Fruit fly (Drosophila melanogaster): ENCODE data around the gene CG14042.
A peak's percentile ranks its signal among the peaks of the same experiment; 100 is the strongest.

Gene CG14042

dm6 chr2L:5080225-5080867 is 42.8 kb downstream of the CG14042 start:
- peak; percentile 95 for TF ChIP-seq CG14655 (GFP tag; optimal IDR thresholded peaks at IDR 0.05)
- TF ChIP-seq rn (GFP tag; IDR thresholded peaks at IDR 0.05) = no peak; the same call in none of the 2 replicates
- TF ChIP-seq CG34367 (tag; optimal IDR thresholded peaks at IDR 0.05) = peak; percentile 80
- TF ChIP-seq Pif1B (GFP tag; optimal IDR thresholded peaks at IDR 0.05) = peak; percentile 73
- peak; percentile 67 for TF ChIP-seq Pif1A (GFP tag; optimal IDR thresholded peaks at IDR 0.05)
- peak; percentile 70; the same call in 1 of the 3 replicates for TF ChIP-seq CG4496 (GFP tag; IDR thresholded peaks at IDR 0.05)
- peak; percentile 90 for TF ChIP-seq CG32121 (GFP tag; IDR thresholded peaks at IDR 0.05)
- TF ChIP-seq D1 (tag; optimal IDR thresholded peaks at IDR 0.05) = peak; percentile 85
- TF ChIP-seq Ets98B (GFP tag; IDR thresholded peaks at IDR 0.05) = peak; percentile 66
- TF ChIP-seq gl (tag; optimal IDR thresholded peaks at IDR 0.05) = peak; percentile 37
- TF ChIP-seq CG13204 (GFP tag; optimal IDR thresholded peaks at IDR 0.05) = peak; percentile 48
- peak; percentile 87 for TF ChIP-seq CG15710 (tag; optimal IDR thresholded peaks at IDR 0.05)
- TF ChIP-seq CG9948 (tag; optimal IDR thresholded peaks at IDR 0.05) = peak; percentile 87
- no peak for TF ChIP-seq CG10348 (GFP tag; IDR thresholded peaks at IDR 0.05)
- TF ChIP-seq fd96Ca (GFP tag; IDR thresholded peaks at IDR 0.05) = peak; percentile 70; the same call in 2 of the 3 replicates
- peak; percentile 62 for TF ChIP-seq EcR (GFP tag; optimal IDR thresholded peaks at IDR 0.05)
- peak; percentile 76; the same call in 1 of the 2 replicates for TF ChIP-seq CG12605 (GFP tag; IDR thresholded peaks at IDR 0.05)
- TF ChIP-seq CG17806 (tag; optimal IDR thresholded peaks at IDR 0.05) = peak; percentile 85
- TF ChIP-seq CG8301 (tag; optimal IDR thresholded peaks at IDR 0.05) = peak; percentile 92
- peak; percentile 93 for TF ChIP-seq CG8159 (tag; optimal IDR thresholded peaks at IDR 0.05)
- no peak for TF ChIP-seq Snoo (tag; optimal IDR thresholded peaks at IDR 0.05)

dm6 chr2L:5084586-5085257 is 47.2 kb downstream of the CG14042 start:
- TF ChIP-seq EcR (GFP tag; optimal IDR thresholded peaks at IDR 0.05) (peak; percentile 5), CG32121 (GFP tag; IDR thresholded peaks at IDR 0.05) (peak; percentile 14; the same call in 1 of the 2 replicates), CG8159 (tag; optimal IDR thresholded peaks at IDR 0.05) (no peak), Pif1A (GFP tag; optimal IDR thresholded peaks at IDR 0.05) (peak; percentile 5)

dm6 chr2L:5085561-5085960 is 48.1 kb downstream of the CG14042 start:
- TF ChIP-seq CG8159 (tag; optimal IDR thresholded peaks at IDR 0.05) = no peak
- no peak for TF ChIP-seq fd96Ca (GFP tag; IDR thresholded peaks at IDR 0.05)
- peak; percentile 24 for TF ChIP-seq CG8301 (tag; optimal IDR thresholded peaks at IDR 0.05)
- 0 out of 2 replicates have a peak, but pooled peaks have one; percentile 29 for TF ChIP-seq CG32121 (GFP tag; IDR thresholded peaks at IDR 0.05)
- peak; percentile 53 for TF ChIP-seq Pif1A (GFP tag; optimal IDR thresholded peaks at IDR 0.05)
- TF ChIP-seq CG9948 (tag; optimal IDR thresholded peaks at IDR 0.05) = peak; percentile 20
- no peak for TF ChIP-seq CG12605 (GFP tag; IDR thresholded peaks at IDR 0.05)
- peak; percentile 31; the same call in 1 of the 2 replicates for TF ChIP-seq Ets98B (GFP tag; IDR thresholded peaks at IDR 0.05)
- no peak for TF ChIP-seq CG10348 (GFP tag; IDR thresholded peaks at IDR 0.05)
- TF ChIP-seq Pif1B (GFP tag; optimal IDR thresholded peaks at IDR 0.05) = peak; percentile 1
- TF ChIP-seq CG14655 (GFP tag; optimal IDR thresholded peaks at IDR 0.05) = peak; percentile 1
- TF ChIP-seq EcR (GFP tag; optimal IDR thresholded peaks at IDR 0.05) = no peak
- TF ChIP-seq Snoo (tag; optimal IDR thresholded peaks at IDR 0.05) = peak; percentile 36
- TF ChIP-seq CG17806 (tag; optimal IDR thresholded peaks at IDR 0.05) = peak; percentile 20
- peak; percentile 22 for TF ChIP-seq CG15710 (tag; optimal IDR thresholded peaks at IDR 0.05)

- TF ChIP-seq CG8159 (tag; optimal IDR thresholded peaks at IDR 0.05) = peak; percentile 87
- TF ChIP-seq rn (GFP tag; IDR thresholded peaks at IDR 0.05) = no peak
- TF ChIP-seq Snoo (tag; optimal IDR thresholded peaks at IDR 0.05) = peak; percentile 84
- TF ChIP-seq CG9948 (tag; optimal IDR thresholded peaks at IDR 0.05) = peak; percentile 83
- TF ChIP-seq CG12605 (GFP tag; IDR thresholded peaks at IDR 0.05) = peak; percentile 71
- TF ChIP-seq CG32121 (GFP tag; IDR thresholded peaks at IDR 0.05) = peak; percentile 62
- peak; percentile 78 for TF ChIP-seq CG34367 (tag; optimal IDR thresholded peaks at IDR 0.05)
- TF ChIP-seq CG8301 (tag; optimal IDR thresholded peaks at IDR 0.05) = peak; percentile 83
- peak; percentile 81 for TF ChIP-seq CG17806 (tag; optimal IDR thresholded peaks at IDR 0.05)
- TF ChIP-seq gl (tag; optimal IDR thresholded peaks at IDR 0.05) = peak; percentile 72
- peak; percentile 86 for TF ChIP-seq CG14655 (GFP tag; optimal IDR thresholded peaks at IDR 0.05)
- TF ChIP-seq fd96Ca (GFP tag; IDR thresholded peaks at IDR 0.05) = peak; percentile 69; the same call in 2 of the 3 replicates
- TF ChIP-seq Ets98B (GFP tag; IDR thresholded peaks at IDR 0.05) = peak; percentile 55
- peak; percentile 85 for TF ChIP-seq CG15710 (tag; optimal IDR thresholded peaks at IDR 0.05)
- peak; percentile 76 for TF ChIP-seq D1 (tag; optimal IDR thresholded peaks at IDR 0.05)
- TF ChIP-seq CG10348 (GFP tag; IDR thresholded peaks at IDR 0.05) = no peak
- TF ChIP-seq EcR (GFP tag; optimal IDR thresholded peaks at IDR 0.05) = peak; percentile 13
- peak; percentile 90 for TF ChIP-seq Pif1A (GFP tag; optimal IDR thresholded peaks at IDR 0.05)
- TF ChIP-seq CG4496 (GFP tag; IDR thresholded peaks at IDR 0.05) = peak; percentile 81
- TF ChIP-seq CG13204 (GFP tag; optimal IDR thresholded peaks at IDR 0.05) = peak; percentile 66
- TF ChIP-seq Pif1B (GFP tag; optimal IDR thresholded peaks at IDR 0.05) = peak; percentile 92
Observed at dm6 chr2L:5086905-5087522, 49.5 kb downstream of the CG14042 start.

dm6 chr2L:5088649-5089270 is 51.3 kb downstream of the CG14042 start:
- no peak for TF ChIP-seq CG13204 (GFP tag; optimal IDR thresholded peaks at IDR 0.05)
- TF ChIP-seq gl (tag; optimal IDR thresholded peaks at IDR 0.05) = no peak
- TF ChIP-seq EcR (GFP tag; optimal IDR thresholded peaks at IDR 0.05) = no peak
- no peak for TF ChIP-seq CG32121 (GFP tag; IDR thresholded peaks at IDR 0.05)
- TF ChIP-seq CG4496 (GFP tag; IDR thresholded peaks at IDR 0.05) = no peak
- TF ChIP-seq CG9948 (tag; optimal IDR thresholded peaks at IDR 0.05) = no peak
- no peak for TF ChIP-seq D1 (tag; optimal IDR thresholded peaks at IDR 0.05)
- no peak for TF ChIP-seq Pif1A (GFP tag; optimal IDR thresholded peaks at IDR 0.05)
- TF ChIP-seq CG14655 (GFP tag; optimal IDR thresholded peaks at IDR 0.05) = no peak
- no peak for TF ChIP-seq Pif1B (GFP tag; optimal IDR thresholded peaks at IDR 0.05)
- TF ChIP-seq fd96Ca (GFP tag; IDR thresholded peaks at IDR 0.05) = no peak
- no peak for TF ChIP-seq CG8159 (tag; optimal IDR thresholded peaks at IDR 0.05)

All from whole organism, pupa.